Worm (Caenorhabditis elegans) whole organism, L1 larva: ENCODE data around the gene K05D4.9.

ENCODE experiments used
- Y116A8C.19 ChIP-seq: sonication (generic microtip); optimal IDR thresholded peaks from 2 replicates; lab custom pipeline; 2016; ENCODE audit warnings: missing compliant biosample characterization, missing genetic modification characterization, borderline replicate concordance
- aha-1 ChIP-seq: fragments of 150-350 bp; optimal IDR thresholded peaks from 2 replicates; lab custom pipeline; 2014; ENCODE audit warnings: missing biosample characterization, missing genetic modification characterization
- nhr-84 ChIP-seq: sonication (generic microtip); optimal IDR thresholded peaks from 2 replicates; lab custom pipeline; 2017; ENCODE audit warnings: missing biosample characterization, missing genetic modification characterization

- no peak for TF ChIP-seq Y116A8C.19 (tag; lab: Kevin White, UChicago)
- no peak for TF ChIP-seq aha-1 (tag; lab: Kevin White, UChicago)
- no peak for TF ChIP-seq nhr-84 (tag; lab: Kevin White, UChicago)
Observed at ce11 chrV:16155111-16155510, 16.5 kb downstream of the K05D4.9 start, which contains the start of gene str-97.
